Worm (Caenorhabditis elegans) whole organism, early embryonic: ENCODE results near the gene dnj-19.

ENCODE experiments used
- B0310.2 ChIP-seq: sonication (generic microtip); optimal IDR thresholded peaks from 2 replicates; lab custom pipeline; 2016; ENCODE audit warnings: mild to moderate bottlenecking, missing genetic modification characterization, missing compliant biosample characterization
- F13C5.2 ChIP-seq: sonication (generic microtip); optimal IDR thresholded peaks from 2 replicates; lab custom pipeline; 2017; ENCODE audit warnings: mild to moderate bottlenecking, missing genetic modification characterization, inconsistent platforms, missing compliant biosample characterization
- aly-1 ChIP-seq: sonication (generic microtip); optimal IDR thresholded peaks from 2 replicates; lab custom pipeline; 2016; ENCODE audit warnings: missing genetic modification characterization, missing compliant biosample characterization
- ama-1 ChIP-seq: fragments of 150-350 bp; optimal IDR thresholded peaks from 2 replicates; lab custom pipeline; 2014
- ceh-13 ChIP-seq: fragments of 200-800 bp; sonication (Bioruptor generic); optimal IDR thresholded peaks from 2 replicates; lab custom pipeline; 2018; ENCODE audit warnings: mild to moderate bottlenecking, missing genetic modification characterization, missing compliant biosample characterization
- ceh-36 ChIP-seq: sonication (generic microtip); optimal IDR thresholded peaks from 2 replicates; lab custom pipeline; 2016; ENCODE audit warnings: missing genetic modification characterization, inconsistent platforms, missing compliant biosample characterization
- ets-7 ChIP-seq: sonication (generic microtip); optimal IDR thresholded peaks from 2 replicates; lab custom pipeline; 2016; ENCODE audit warnings: missing genotype, missing genetic modification characterization, missing compliant biosample characterization
- flt-1 ChIP-seq: fragments of 200-800 bp; sonication (Bioruptor generic); IDR thresholded peaks from 2 replicates; pipeline ENCODE4 v1.3.6; 2022; ENCODE audit warnings: missing genetic modification characterization, missing compliant biosample characterization
- hmbx-1 ChIP-seq: sonication (generic microtip); optimal IDR thresholded peaks from 2 replicates; lab custom pipeline; 2016; ENCODE audit warnings: mild to moderate bottlenecking, missing genetic modification characterization, missing compliant biosample characterization
- hmg-4 ChIP-seq: fragments of 200-800 bp; sonication (Bioruptor generic); optimal IDR thresholded peaks from 2 replicates; lab custom pipeline; 2018; ENCODE audit warnings: mild to moderate bottlenecking, missing genetic modification characterization, missing compliant biosample characterization
- hnd-1 ChIP-seq: sonication (generic microtip); optimal IDR thresholded peaks from 2 replicates; lab custom pipeline; 2016; ENCODE audit warnings: missing genetic modification characterization, missing compliant biosample characterization
- pes-1 ChIP-seq: fragments of 200-800 bp; sonication (Bioruptor generic); IDR thresholded peaks from 2 replicates; pipeline ENCODE4 v1.3.6; 2022; ENCODE audit warnings: missing genetic modification reagents, missing genetic modification characterization, missing compliant biosample characterization
- scrt-1 ChIP-seq: fragments of 200-800 bp; sonication (Bioruptor generic); IDR thresholded peaks from 2 replicates; pipeline ENCODE4 v1.3.6; 2022; ENCODE audit warnings: missing genetic modification characterization, missing compliant biosample characterization
- sea-1 ChIP-seq: fragments of 200-800 bp; sonication (Bioruptor generic); conservative IDR thresholded peaks from 2 replicates; pipeline ENCODE4 v1.3.6; 2022; ENCODE audit warnings: missing genetic modification characterization, missing compliant biosample characterization
- tbx-11 ChIP-seq: fragments of 200-800 bp; sonication (Bioruptor generic); IDR thresholded peaks from 2 replicates; pipeline ENCODE4 v1.3.6; 2022; ENCODE audit warnings: missing genetic modification characterization, missing compliant biosample characterization
- tbx-37 ChIP-seq: fragments of 200-800 bp; sonication (Bioruptor generic); conservative IDR thresholded peaks from 2 replicates; pipeline ENCODE4 v1.3.6; 2022; ENCODE audit warnings: missing genetic modification reagents, missing genetic modification characterization, missing compliant biosample characterization
- tra-4 ChIP-seq: sonication (generic microtip); optimal IDR thresholded peaks from 2 replicates; lab custom pipeline; 2017; ENCODE audit warnings: missing genetic modification characterization, missing compliant biosample characterization

Gene dnj-19

ce11 chrV:5504807-5505442 is at the start of gene dnj-19, which contains the start of gene nhr-47:
dnj-19 (minus strand) TSS chrV:5504857.
nhr-47 (plus strand) TSS chrV:5505253.
- TF ChIP-seq tra-4 (tag; lab: Kevin White, UChicago) (peak; percentile 9), F13C5.2 (tag; lab: Kevin White, UChicago) (peak; percentile 78), aly-1 (no peak), ama-1 (lab: Kevin White, UChicago) (no peak), hmbx-1 (tag; lab: Kevin White, UChicago) (no peak), flt-1 (GFP tag; lab: Robert Waterston, UW) (peak; percentile 49; the same call in 1 of the 2 replicates), hmg-4 (GFP tag; lab: Kevin White, UChicago) (peak; percentile 67), tbx-11 (GFP tag; lab: Robert Waterston, UW) (peak; percentile 47; the same call in 1 of the 2 replicates), pes-1 (GFP tag; lab: Robert Waterston, UW) (peak; percentile 67), hnd-1 (tag; lab: Kevin White, UChicago) (no peak), B0310.2 (tag; lab: Kevin White, UChicago) (no peak), tbx-37 (GFP tag; lab: Robert Waterston, UW) (peak; percentile 66; the same call in 1 of the 2 replicates), sea-1 (GFP tag; lab: Robert Waterston, UW) (0 out of 2 replicates have a peak, but pooled peaks have one; percentile 9), ets-7 (tag; lab: Kevin White, UChicago) (no peak), scrt-1 (GFP tag; lab: Robert Waterston, UW) (0 out of 2 replicates have a peak, but pooled peaks have one; percentile 34), ceh-13 (GFP tag; lab: Kevin White, UChicago) (no peak), ceh-36 (peak; percentile 15)

- no peak for TF ChIP-seq sea-1 (GFP tag; lab: Robert Waterston, UW)
Observed at ce11 chrV:5548497-5548896, 43.8 kb upstream of the dnj-19 start.

- TF ChIP-seq flt-1 (GFP tag; lab: Robert Waterston, UW) = no peak
Observed at ce11 chrV:5548051-5548450, 43.4 kb upstream of the dnj-19 start, which contains the start of gene ugt-48. ugt-48 (minus strand) TSS chrV:5548062.

- TF ChIP-seq pes-1 (GFP tag; lab: Robert Waterston, UW) (no peak), hmbx-1 (tag; lab: Kevin White, UChicago) (no peak), ama-1 (lab: Kevin White, UChicago) (no peak), ceh-36 (no peak), ceh-13 (GFP tag; lab: Kevin White, UChicago) (no peak), aly-1 (no peak), hmg-4 (GFP tag; lab: Kevin White, UChicago) (no peak), F13C5.2 (tag; lab: Kevin White, UChicago) (no peak), tra-4 (tag; lab: Kevin White, UChicago) (no peak), ets-7 (tag; lab: Kevin White, UChicago) (no peak), hnd-1 (tag; lab: Kevin White, UChicago) (no peak), tbx-11 (GFP tag; lab: Robert Waterston, UW) (no peak), scrt-1 (GFP tag; lab: Robert Waterston, UW) (no peak), flt-1 (GFP tag; lab: Robert Waterston, UW) (no peak), sea-1 (GFP tag; lab: Robert Waterston, UW) (no peak), tbx-37 (GFP tag; lab: Robert Waterston, UW) (no peak), B0310.2 (tag; lab: Kevin White, UChicago) (no peak)
Observed at ce11 chrV:5538500-5538899, 33.8 kb upstream of the dnj-19 start, which contains the start of gene cft-1. cft-1 (plus strand) TSS chrV:5538800.

- TF ChIP-seq F13C5.2 (tag; lab: Kevin White, UChicago) (no peak), tra-4 (tag; lab: Kevin White, UChicago) (no peak), hmg-4 (GFP tag; lab: Kevin White, UChicago) (no peak), hnd-1 (tag; lab: Kevin White, UChicago) (no peak), B0310.2 (tag; lab: Kevin White, UChicago) (no peak), sea-1 (GFP tag; lab: Robert Waterston, UW) (no peak), ceh-13 (GFP tag; lab: Kevin White, UChicago) (no peak), aly-1 (no peak), ama-1 (lab: Kevin White, UChicago) (no peak), pes-1 (GFP tag; lab: Robert Waterston, UW) (no peak), flt-1 (GFP tag; lab: Robert Waterston, UW) (no peak), ceh-36 (no peak), ets-7 (tag; lab: Kevin White, UChicago) (no peak), tbx-11 (GFP tag; lab: Robert Waterston, UW) (no peak), tbx-37 (GFP tag; lab: Robert Waterston, UW) (no peak), hmbx-1 (tag; lab: Kevin White, UChicago) (no peak), scrt-1 (GFP tag; lab: Robert Waterston, UW) (no peak)
Observed at ce11 chrV:5536240-5536811, 31.7 kb upstream of the dnj-19 start, which contains the start of the genes cox-16 and syp-2. cox-16 (minus strand) TSS chrV:5536243. syp-2 (plus strand) TSS chrV:5536487.

ce11 chrV:5535774-5536173 is 31.1 kb upstream of the dnj-19 start, which contains the start of gene C24G6.8:
C24G6.8 (minus strand) TSS chrV:5535874.
- no peak for TF ChIP-seq B0310.2 (tag; lab: Kevin White, UChicago)

ce11 chrV:5533755-5534154 is 29.1 kb upstream of the dnj-19 start, which contains the start of gene grl-1:
grl-1 (minus strand) TSS chrV:5533855.
- TF ChIP-seq tbx-11 (GFP tag; lab: Robert Waterston, UW) = no peak
- TF ChIP-seq pes-1 (GFP tag; lab: Robert Waterston, UW) = no peak
- no peak for TF ChIP-seq hnd-1 (tag; lab: Kevin White, UChicago)
- no peak for TF ChIP-seq hmbx-1 (tag; lab: Kevin White, UChicago)
- TF ChIP-seq ets-7 (tag; lab: Kevin White, UChicago) = no peak
- no peak for TF ChIP-seq ceh-13 (GFP tag; lab: Kevin White, UChicago)
- no peak for TF ChIP-seq scrt-1 (GFP tag; lab: Robert Waterston, UW)
